Fruit fly (Drosophila melanogaster) whole organism, prepupa: Measurements from ENCODE around the gene Teh4.

ENCODE experiments used
- Blimp-1 ChIP-seq: fragments of 200-800 bp; sonication (Bioruptor generic); optimal IDR thresholded peaks from 3 replicates; lab custom pipeline; 2017; ENCODE audit warnings: missing biosample characterization, missing genetic modification characterization, mild to moderate bottlenecking, moderate library complexity, missing genetic modification reagents
- CG10631 ChIP-seq: fragments of 200-800 bp; sonication (Bioruptor generic); optimal IDR thresholded peaks from 2 replicates; lab custom pipeline; 2016; ENCODE audit warnings: missing biosample characterization, missing genetic modification characterization
- CG11294 ChIP-seq: fragments of 200-800 bp; sonication (Bioruptor generic); IDR thresholded peaks from 2 replicates; pipeline ENCODE4 v1.3.6; 2022; ENCODE audit warnings: missing biosample characterization, missing genetic modification characterization
- CG11762 ChIP-seq: fragments of 200-800 bp; sonication (Bioruptor generic); optimal IDR thresholded peaks from 3 replicates; lab custom pipeline; 2016; ENCODE audit warnings: missing biosample characterization, missing genetic modification characterization; ENCODE audit not compliant: insufficient read depth
- CG16779 ChIP-seq: fragments of 200-800 bp; sonication (Bioruptor generic); optimal IDR thresholded peaks from 3 replicates; lab custom pipeline; 2017; ENCODE audit warnings: missing biosample characterization, mild to moderate bottlenecking, missing genetic modification characterization
- CG3032 ChIP-seq: fragments of 200-800 bp; optimal IDR thresholded peaks from 2 replicates; lab custom pipeline; 2019; ENCODE audit warnings: missing biosample characterization, mild to moderate bottlenecking, missing genetic modification characterization, moderate library complexity
- CG31627 ChIP-seq: fragments of 200-800 bp; sonication (Bioruptor generic); optimal IDR thresholded peaks from 3 replicates; lab custom pipeline; 2016; ENCODE audit warnings: missing biosample characterization, missing genetic modification characterization
- CG32006 ChIP-seq: fragments of 200-800 bp; sonication (Bioruptor generic); optimal IDR thresholded peaks from 3 replicates; lab custom pipeline; 2017; ENCODE audit warnings: missing biosample characterization, mild to moderate bottlenecking, missing genetic modification characterization
- CG34406 ChIP-seq: fragments of 200-800 bp; sonication (Bioruptor generic); optimal IDR thresholded peaks from 3 replicates; lab custom pipeline; 2016; ENCODE audit warnings: missing biosample characterization, missing genetic modification characterization
- CG3919 ChIP-seq: fragments of 200-800 bp; sonication (Bioruptor generic); optimal IDR thresholded peaks from 3 replicates; lab custom pipeline; 2016; ENCODE audit warnings: missing biosample characterization, missing genetic modification characterization
- CG4318 ChIP-seq: fragments of 200-800 bp; sonication (Bioruptor generic); optimal IDR thresholded peaks from 3 replicates; lab custom pipeline; 2017; ENCODE audit warnings: missing biosample characterization, mild to moderate bottlenecking, missing genetic modification characterization
- CG6163 ChIP-seq: fragments of 200-800 bp; sonication (Bioruptor generic); IDR thresholded peaks from 3 replicates; pipeline ENCODE4 v1.3.6; 2022; ENCODE audit warnings: missing biosample characterization, missing genetic modification characterization
- CG6276 ChIP-seq: fragments of 200-800 bp; sonication (Bioruptor generic); optimal IDR thresholded peaks from 2 replicates; lab custom pipeline; 2017; ENCODE audit warnings: missing biosample characterization, mild to moderate bottlenecking, missing genetic modification characterization
- CG6808 ChIP-seq: fragments of 200-800 bp; sonication (Bioruptor generic); optimal IDR thresholded peaks from 3 replicates; lab custom pipeline; 2017; ENCODE audit warnings: missing biosample characterization, missing genetic modification characterization, mild to moderate bottlenecking, moderate library complexity, missing genetic modification reagents
- CG6854 ChIP-seq: fragments of 200-800 bp; sonication (Bioruptor generic); optimal IDR thresholded peaks from 2 replicates; lab custom pipeline; 2017; ENCODE audit warnings: missing biosample characterization, mild to moderate bottlenecking, missing genetic modification characterization
- CG8119 ChIP-seq: fragments of 200-800 bp; sonication (Bioruptor generic); IDR thresholded peaks from 3 replicates; pipeline ENCODE4 v1.3.6; 2022; ENCODE audit warnings: missing biosample characterization, missing genetic modification characterization
- CG8319 ChIP-seq: fragments of 200-800 bp; sonication (Bioruptor generic); optimal IDR thresholded peaks from 3 replicates; lab custom pipeline; 2016; ENCODE audit warnings: missing biosample characterization, missing genetic modification characterization
- Eip75B ChIP-seq: fragments of 200-800 bp; sonication (Bioruptor generic); optimal IDR thresholded peaks from 3 replicates; lab custom pipeline; 2016; ENCODE audit warnings: missing biosample characterization, missing genetic modification characterization
- Eip78C ChIP-seq: fragments of 200-800 bp; sonication (Bioruptor generic); peaks from one replicate; lab custom pipeline; 2016; ENCODE audit warnings: missing biosample characterization, missing genetic modification characterization
- Eip93F ChIP-seq: fragments of 200-800 bp; sonication (Bioruptor generic); optimal IDR thresholded peaks from 2 replicates; lab custom pipeline; 2016; ENCODE audit warnings: missing biosample characterization, mild to moderate bottlenecking, missing genetic modification characterization
- Ets21C ChIP-seq: fragments of 200-800 bp; sonication (Bioruptor generic); optimal IDR thresholded peaks from 3 replicates; lab custom pipeline; 2016; ENCODE audit warnings: missing biosample characterization, missing genetic modification characterization
- Gug ChIP-seq: fragments of 200-800 bp; sonication (Bioruptor generic); IDR thresholded peaks from 2 replicates; pipeline ENCODE4 v1.3.6; 2022; ENCODE audit warnings: missing biosample characterization, missing genetic modification characterization
- Hr38 ChIP-seq: sonication (Bioruptor generic); optimal IDR thresholded peaks from 2 replicates; lab custom pipeline; 2016; ENCODE audit warnings: missing biosample characterization, missing genetic modification characterization
- Hr39 ChIP-seq: fragments of 200-800 bp; sonication (Bioruptor generic); optimal IDR thresholded peaks from 2 replicates; lab custom pipeline; 2016; ENCODE audit warnings: missing biosample characterization, missing genetic modification characterization
- Hr4 ChIP-seq: fragments of 200-800 bp; sonication (Bioruptor generic); optimal IDR thresholded peaks from 3 replicates; lab custom pipeline; 2016; ENCODE audit warnings: missing biosample characterization, missing genetic modification characterization
- Lpt ChIP-seq: fragments of 200-800 bp; sonication (Bioruptor generic); optimal IDR thresholded peaks from 3 replicates; lab custom pipeline; 2016; ENCODE audit warnings: missing biosample characterization, missing genetic modification characterization
- Smox ChIP-seq: fragments of 200-800 bp; sonication (Bioruptor generic); optimal IDR thresholded peaks from 3 replicates; lab custom pipeline; 2016; ENCODE audit warnings: missing biosample characterization, missing genetic modification characterization
- Sox14 ChIP-seq: fragments of 200-800 bp; sonication (Bioruptor generic); optimal IDR thresholded peaks from 3 replicates; lab custom pipeline; 2016; ENCODE audit warnings: missing biosample characterization, missing genetic modification characterization
- acj6 ChIP-seq: fragments of 200-800 bp; sonication (Bioruptor generic); optimal IDR thresholded peaks from 3 replicates; lab custom pipeline; 2016; ENCODE audit warnings: missing biosample characterization, missing genetic modification characterization
- cyc ChIP-seq: fragments of 200-800 bp; sonication (Bioruptor generic); optimal IDR thresholded peaks from 3 replicates; lab custom pipeline; 2016; ENCODE audit warnings: missing biosample characterization, missing genetic modification characterization
- dac ChIP-seq: fragments of 200-800 bp; sonication (Bioruptor generic); optimal IDR thresholded peaks from 2 replicates; lab custom pipeline; 2017; ENCODE audit warnings: missing biosample characterization, mild to moderate bottlenecking, missing genetic modification characterization
- dsx ChIP-seq: fragments of 200-800 bp; optimal IDR thresholded peaks from 3 replicates; lab custom pipeline; 2019; ENCODE audit warnings: missing biosample characterization, mild to moderate bottlenecking, missing genetic modification characterization, moderate library complexity; ENCODE audit not compliant: poor library complexity, severe bottlenecking
- esn ChIP-seq: fragments of 200-800 bp; sonication (Bioruptor generic); optimal IDR thresholded peaks from 2 replicates; lab custom pipeline; 2016; ENCODE audit warnings: missing biosample characterization, mild to moderate bottlenecking, missing genetic modification characterization, moderate library complexity
- fd59A ChIP-seq: fragments of 200-800 bp; sonication (Bioruptor generic); optimal IDR thresholded peaks from 2 replicates; lab custom pipeline; 2017; ENCODE audit warnings: missing biosample characterization, mild to moderate bottlenecking, missing genetic modification characterization, missing genetic modification reagents
- fd85E ChIP-seq: fragments of 200-800 bp; sonication (Bioruptor generic); optimal IDR thresholded peaks from 3 replicates; lab custom pipeline; 2016; ENCODE audit warnings: missing biosample characterization, missing genetic modification characterization
- fkh ChIP-seq: fragments of 200-800 bp; sonication (Bioruptor generic); optimal IDR thresholded peaks from 3 replicates; lab custom pipeline; 2017; ENCODE audit warnings: missing biosample characterization, mild to moderate bottlenecking, missing genetic modification characterization, moderate library complexity
- lz ChIP-seq: fragments of 200-800 bp; sonication (Bioruptor generic); optimal IDR thresholded peaks from 3 replicates; lab custom pipeline; 2016; ENCODE audit warnings: missing biosample characterization, missing genetic modification characterization
- net ChIP-seq: fragments of 200-800 bp; sonication (Bioruptor generic); optimal IDR thresholded peaks from 3 replicates; lab custom pipeline; 2016; ENCODE audit warnings: missing biosample characterization, missing genetic modification characterization
- pdm3 ChIP-seq: fragments of 200-800 bp; sonication (Bioruptor generic); optimal IDR thresholded peaks from 3 replicates; lab custom pipeline; 2016; ENCODE audit warnings: missing biosample characterization, missing genetic modification characterization
- salr ChIP-seq, 2 experiments: fragments of 200-800 bp; sonication (Bioruptor generic); optimal IDR thresholded peaks; 3 replicates each; lab custom pipeline; 2016 to 2018; ENCODE audit warnings: missing biosample characterization in 2 of 2, missing genetic modification characterization in 2 of 2, mild to moderate bottlenecking in 1 of 2
- spab ChIP-seq: fragments of 200-800 bp; sonication (Bioruptor generic); optimal IDR thresholded peaks from 2 replicates; lab custom pipeline; 2017; ENCODE audit warnings: missing biosample characterization, mild to moderate bottlenecking, missing genetic modification characterization, missing genetic modification reagents
- ss ChIP-seq, 2 experiments: fragments of 200-800 bp; sonication (Bioruptor generic); optimal IDR thresholded peaks; 2 replicates in 1 of 2; 3 replicates in 1 of 2; lab custom pipeline; 2017 to 2018; ENCODE audit warnings: mild to moderate bottlenecking in 2 of 2, missing biosample characterization in 2 of 2, missing genetic modification characterization in 2 of 2, moderate library complexity in 1 of 2
- svp ChIP-seq: fragments of 200-800 bp; sonication (Bioruptor generic); peaks from one replicate; lab custom pipeline; 2016; ENCODE audit warnings: missing biosample characterization, missing genetic modification characterization
- topi ChIP-seq: fragments of 200-800 bp; sonication (Bioruptor generic); optimal IDR thresholded peaks from 3 replicates; lab custom pipeline; 2016; ENCODE audit warnings: missing biosample characterization, missing genetic modification characterization
- vri ChIP-seq: fragments of 200-800 bp; sonication (Bioruptor generic); optimal IDR thresholded peaks from 3 replicates; lab custom pipeline; 2016; ENCODE audit warnings: missing biosample characterization, mild to moderate bottlenecking, missing genetic modification characterization

The Teh4 gene

DNA sequence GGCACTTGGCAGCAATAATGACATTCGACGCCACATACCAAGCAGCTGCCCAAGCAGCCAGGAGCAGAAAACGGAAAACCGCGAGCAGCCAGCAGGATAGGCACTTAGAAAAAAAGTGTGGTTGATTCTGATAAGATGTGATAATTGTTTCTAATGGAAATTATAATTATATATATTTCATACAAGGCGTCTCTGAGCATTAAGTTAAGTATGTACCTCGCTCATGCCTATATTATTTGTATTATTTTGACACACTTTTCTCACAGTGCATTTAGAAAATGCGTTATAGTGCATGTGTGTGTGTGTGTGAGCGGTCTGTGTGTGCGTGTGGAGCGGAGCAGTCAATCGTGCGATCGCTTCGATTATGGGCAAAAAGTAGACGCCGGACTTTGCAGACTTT is 19.7 kb downstream of the Teh4 start (continued):
- TF ChIP-seq Sox14 = peak; percentile 51
- peak; percentile 29 for TF ChIP-seq Hr4
- no peak for TF ChIP-seq CG6276
- TF ChIP-seq dsx (GFP tag; lab: Kevin White, UChicago) = peak; percentile 63
- no peak for TF ChIP-seq Hr38 (GFP tag; lab: Kevin White, UChicago)
- TF ChIP-seq CG16779 (tag; lab: Kevin White, UChicago) = peak; percentile 11
- TF ChIP-seq CG11294 (GFP tag; lab: Robert Waterston, UW) = no peak
- peak; percentile 63 for TF ChIP-seq cyc (GFP tag; lab: Kevin White, UChicago)
- TF ChIP-seq CG6854 (GFP tag; lab: Kevin White, UChicago) = peak; percentile 28
- TF ChIP-seq CG31627 = peak; percentile 28
- peak; percentile 62 for TF ChIP-seq fd59A (GFP tag; lab: Kevin White, UChicago)
- TF ChIP-seq Eip93F (GFP tag; lab: Kevin White, UChicago) = no peak
- no peak for TF ChIP-seq dac

DNA sequence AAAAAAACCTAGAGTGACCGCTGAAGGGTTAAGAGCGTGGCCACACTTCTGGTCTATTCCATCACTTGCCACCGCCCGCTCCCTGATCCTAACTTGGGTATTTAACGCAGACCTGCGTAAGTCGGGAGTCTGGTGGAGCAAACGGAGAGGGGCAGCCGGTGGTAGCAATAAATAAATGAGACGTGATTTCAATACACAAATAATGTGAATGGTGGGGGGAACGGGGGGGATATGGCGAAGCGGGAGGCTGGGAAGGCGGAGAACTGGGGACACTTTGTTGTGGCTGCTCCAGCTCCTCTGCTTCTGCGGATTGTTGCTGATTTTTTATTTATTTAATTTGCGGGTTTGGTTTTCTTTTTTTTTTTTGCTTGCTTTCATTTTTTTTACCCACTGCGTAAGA is 20.2 kb downstream of the Teh4 start:
- TF ChIP-seq dsx (GFP tag; lab: Kevin White, UChicago) = peak; percentile 52
- no peak for TF ChIP-seq net (GFP tag; lab: Kevin White, UChicago)

DNA sequence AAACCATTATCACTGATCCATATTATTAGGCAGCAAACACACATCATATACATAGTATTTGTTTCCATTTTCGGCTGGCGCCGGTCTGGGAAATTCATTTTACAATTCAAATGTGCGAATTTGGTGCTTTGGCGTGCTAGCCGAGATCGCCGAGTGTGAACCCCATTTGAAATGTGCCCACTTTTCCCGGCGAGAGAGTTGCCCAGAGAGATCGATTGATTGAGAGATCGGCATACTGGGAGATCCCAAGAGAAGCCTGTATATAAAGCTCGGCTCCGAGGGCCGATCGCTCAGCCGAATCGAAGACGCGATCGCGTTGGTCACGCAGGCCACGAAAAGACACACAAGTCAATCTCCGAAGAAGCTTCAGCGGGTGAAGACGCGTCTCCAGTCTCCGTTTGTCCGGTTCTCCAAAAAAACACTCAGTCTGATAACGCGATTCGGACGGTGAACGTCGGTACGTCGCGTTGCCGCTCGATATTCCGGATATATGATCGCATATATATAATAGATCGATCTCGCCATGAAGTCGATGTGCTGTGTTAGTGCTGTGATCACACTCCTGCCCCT is 29.6 kb downstream of the Teh4 start, which contains the start of gene CG1299:
Gene CG1299, plus strand, starts transcription at position 291 of the 570 bp plus-strand sequence.
- TF ChIP-seq CG32006 (no peak), CG8119 (GFP tag; lab: Robert Waterston, UW) (no peak), Blimp-1 (GFP tag; lab: Kevin White, UChicago) (no peak), Lpt (GFP tag; lab: Kevin White, UChicago) (no peak), dsx (GFP tag; lab: Kevin White, UChicago) (no peak), Hr38 (GFP tag; lab: Kevin White, UChicago) (no peak), Eip75B (GFP tag; lab: Kevin White, UChicago) (peak; percentile 18), spab (GFP tag; lab: Kevin White, UChicago) (no peak), Sox14 (no peak), topi (GFP tag; lab: Kevin White, UChicago) (no peak), lz (no peak), CG4318 (GFP tag; lab: Kevin White, UChicago) (no peak), Hr4 (no peak), fd59A (GFP tag; lab: Kevin White, UChicago) (no peak), pdm3 (GFP tag; lab: Kevin White, UChicago) (no peak), salr (GFP tag; optimal IDR thresholded peaks at IDR 0.05; lab: Kevin White, UChicago) (no peak), CG16779 (tag; lab: Kevin White, UChicago) (no peak), svp (no peak), Gug (GFP tag; lab: Robert Waterston, UW) (no peak), CG3032 (tag; lab: Kevin White, UChicago) (no peak), CG34406 (GFP tag; lab: Kevin White, UChicago) (no peak), CG6163 (peak; percentile 35; the same call in 1 of the 3 replicates), CG3919 (no peak), CG11762 (no peak), fd85E (no peak), Eip93F (GFP tag; lab: Kevin White, UChicago) (no peak), Smox (GFP tag; lab: Kevin White, UChicago) (no peak), CG6854 (GFP tag; lab: Kevin White, UChicago) (no peak), vri (no peak), CG10631 (no peak), CG6808 (GFP tag; lab: Kevin White, UChicago) (no peak), acj6 (GFP tag; lab: Kevin White, UChicago) (no peak), net (GFP tag; lab: Kevin White, UChicago) (no peak), ss (GFP tag; optimal IDR thresholded peaks at IDR 0.05; lab: Kevin White, UChicago) (peak; percentile 19 to 44), CG11294 (GFP tag; lab: Robert Waterston, UW) (no peak), fkh (no peak), cyc (GFP tag; lab: Kevin White, UChicago) (no peak), esn (GFP tag; lab: Kevin White, UChicago) (no peak), CG6276 (no peak), Ets21C (GFP tag; lab: Kevin White, UChicago) (no peak), Hr39 (GFP tag; lab: Kevin White, UChicago) (no peak), CG8319 (GFP tag; lab: Kevin White, UChicago) (no peak), Eip78C (GFP tag; lab: Kevin White, UChicago) (peak; percentile 71), CG31627 (no peak)
